Worm (Caenorhabditis elegans): ENCODE results near the gene cdh-8.

- TF ChIP-seq ceh-58 (GFP tag; IDR thresholded peaks at IDR 0.05) (no peak), sea-2 (GFP tag; IDR thresholded peaks at IDR 0.05) (no peak), ccch-3 (GFP tag; optimal IDR thresholded peaks at IDR 0.05) (no peak), sdz-38 (tag; optimal IDR thresholded peaks at IDR 0.05) (no peak), ets-4 (GFP tag; optimal IDR thresholded peaks at IDR 0.05) (no peak), rcor-1 (GFP tag; IDR thresholded peaks at IDR 0.05) (no peak), mes-4 (tag; optimal IDR thresholded peaks at IDR 0.05) (no peak), K12H6.12 (tag; optimal IDR thresholded peaks at IDR 0.05) (no peak), K11D2.4 (GFP tag; IDR thresholded peaks at IDR 0.05) (no peak), T26A5.8 (tag; optimal IDR thresholded peaks at IDR 0.05) (no peak), akir-1 (GFP tag; optimal IDR thresholded peaks at IDR 0.05) (no peak), Y53F4B.3 (GFP tag; IDR thresholded peaks at IDR 0.05) (no peak)
Observed at ce11 chrIV:325640-326039, 14.0 kb upstream of the cdh-8 start.

Data from whole organism, young adult.